Fruit fly (Drosophila melanogaster): Measurements from ENCODE around the gene PolD1.

Gene PolD1

dm6 chr3L:15956448-15957010 is 31.1 kb downstream of the PolD1 start, which contains the start of gene elgi (continued):
- TF ChIP-seq CG15011 (GFP tag; optimal IDR thresholded peaks at IDR 0.05) (no peak), CG18476 (GFP tag; optimal IDR thresholded peaks at IDR 0.05) (peak; percentile 46), fru (optimal IDR thresholded peaks at IDR 0.05) (no peak), lmd (GFP tag; IDR thresholded peaks at IDR 0.05) (peak; percentile 53; the same call in 1 of the 2 replicates), Gug (GFP tag; IDR thresholded peaks at IDR 0.05) (no peak; the same call in 3 of the 4 replicates), Side (GFP tag; optimal IDR thresholded peaks at IDR 0.05) (peak; percentile 55), Fer3 (tag; optimal IDR thresholded peaks at IDR 0.05) (peak; percentile 26), rib (GFP tag; IDR thresholded peaks at IDR 0.05) (no peak), danr (GFP tag; IDR thresholded peaks at IDR 0.05) (no peak), CG10959 (GFP tag; IDR thresholded peaks at IDR 0.05) (no peak), kni (GFP tag; optimal IDR thresholded peaks at IDR 0.05) (no peak), fd102C (GFP tag; optimal IDR thresholded peaks at IDR 0.05) (no peak), Rfx (GFP tag; IDR thresholded peaks at IDR 0.05) (peak; percentile 85), CG4617 (GFP tag; optimal IDR thresholded peaks at IDR 0.05; ENCODE audit: borderline replicate concordance) (peak; percentile 86), Spps (tag; optimal IDR thresholded peaks at IDR 0.05) (no peak), CG3726 (GFP tag; IDR thresholded peaks at IDR 0.05) (no peak), CG17829 (tag; optimal IDR thresholded peaks at IDR 0.05) (peak; percentile 4), yki (optimal IDR thresholded peaks at IDR 0.05) (no peak), zen (tag; optimal IDR thresholded peaks at IDR 0.05) (peak; percentile 12), dati (GFP tag; IDR thresholded peaks at IDR 0.05) (no peak), chn (GFP tag; optimal IDR thresholded peaks at IDR 0.05) (peak; percentile 46), sens (GFP tag) (no peak), Atf3 (GFP tag; optimal IDR thresholded peaks at IDR 0.05) (no peak), CG10654 (GFP tag; optimal IDR thresholded peaks at IDR 0.05) (peak; percentile 31), CG4730 (GFP tag; IDR thresholded peaks at IDR 0.05) (no peak), Hsf (GFP tag; optimal IDR thresholded peaks at IDR 0.05) (peak; percentile 75), CG8944 (GFP tag; optimal IDR thresholded peaks at IDR 0.05) (peak; percentile 38), CG7357 (GFP tag; IDR thresholded peaks at IDR 0.05) (no peak), tgo (GFP tag; IDR thresholded peaks at IDR 0.05) (0 out of 3 replicates have a peak, but pooled peaks have one; percentile 25), dm (GFP tag; optimal IDR thresholded peaks at IDR 0.05) (peak; percentile 11), CG8089 (GFP tag; optimal IDR thresholded peaks at IDR 0.05) (peak; percentile 20), fd64A (GFP tag; optimal IDR thresholded peaks at IDR 0.05) (no peak), CG18619 (GFP tag; optimal IDR thresholded peaks at IDR 0.05) (peak; percentile 39), ci (GFP tag; IDR thresholded peaks at IDR 0.05) (peak; percentile 64; the same call in 2 of the 3 replicates), CG12236 (GFP tag; optimal IDR thresholded peaks at IDR 0.05) (no peak), Hr51 (GFP tag; optimal IDR thresholded peaks at IDR 0.05) (peak in 1 of 2 experiments; percentile 61), CG11456 (GFP tag; IDR thresholded peaks at IDR 0.05) (peak; percentile 79), TFAM (GFP tag; optimal IDR thresholded peaks at IDR 0.05) (no peak), Ets65A (GFP tag) (peak; percentile 94), D19A (tag; optimal IDR thresholded peaks at IDR 0.05) (no peak), vvl (GFP tag; IDR thresholded peaks at IDR 0.05) (peak; percentile 61), ap (GFP tag; IDR thresholded peaks at IDR 0.05) (no peak), unpg (GFP tag; optimal IDR thresholded peaks at IDR 0.05) (peak; percentile 39), Mrtf (GFP tag; IDR thresholded peaks at IDR 0.05) (no peak), gfzf (GFP tag; optimal IDR thresholded peaks at IDR 0.05) (peak; percentile 17), Max (GFP tag; optimal IDR thresholded peaks at IDR 0.05) (peak; percentile 43), Lpt (GFP tag; optimal IDR thresholded peaks at IDR 0.05) (no peak), Taf1 (GFP tag; IDR thresholded peaks at IDR 0.05) (no peak), crc (GFP tag; optimal IDR thresholded peaks at IDR 0.05) (no peak), CG12299 (tag; optimal IDR thresholded peaks at IDR 0.05) (no peak), Dp (GFP tag; optimal IDR thresholded peaks at IDR 0.05) (peak; percentile 8), trem (tag; optimal IDR thresholded peaks at IDR 0.05) (peak; percentile 18), CG10366 (GFP tag; IDR thresholded peaks at IDR 0.05) (0 out of 2 replicates have a peak, but pooled peaks have one; percentile 41)
